Fruit fly (Drosophila melanogaster): ENCODE results near the gene Mtp.

Gene Mtp

DNA sequence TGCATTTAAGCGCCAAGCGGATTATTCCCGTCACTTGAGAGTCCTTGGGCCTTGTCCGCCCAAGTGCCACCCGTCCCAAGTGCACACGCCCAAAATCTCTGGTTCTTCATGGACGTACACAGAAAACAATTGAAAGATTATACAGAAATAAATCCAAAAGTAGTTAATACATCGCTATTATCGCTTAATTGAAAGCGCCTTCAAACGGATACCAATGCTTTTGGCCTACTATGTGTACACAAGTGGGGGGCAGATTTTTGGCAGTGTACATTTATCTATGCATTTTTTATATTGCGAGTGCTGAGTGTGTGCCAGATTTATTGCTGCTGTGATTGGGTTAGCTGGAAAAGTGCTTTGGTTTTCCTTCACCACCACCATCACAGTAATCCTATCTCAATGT, 25.9 kb upstream of the Mtp start:
- no peak for TF ChIP-seq Crg-1 (GFP tag; optimal IDR thresholded peaks at IDR 0.05)
- TF ChIP-seq CG11617 (GFP tag; optimal IDR thresholded peaks at IDR 0.05) = no peak
- no peak for TF ChIP-seq CG7101 (tag; optimal IDR thresholded peaks at IDR 0.05)
- TF ChIP-seq toe (GFP tag; optimal IDR thresholded peaks at IDR 0.05) = no peak
- no peak for TF ChIP-seq CG1620 (GFP tag; optimal IDR thresholded peaks at IDR 0.05)
- no peak for TF ChIP-seq cnc (optimal IDR thresholded peaks at IDR 0.05)
- no peak for TF ChIP-seq Clk (GFP tag; optimal IDR thresholded peaks at IDR 0.05)
- TF ChIP-seq tj (GFP tag; optimal IDR thresholded peaks at IDR 0.05) = no peak
- TF ChIP-seq CG14711 (tag; optimal IDR thresholded peaks at IDR 0.05) = no peak
- TF ChIP-seq Hr96 (GFP tag; optimal IDR thresholded peaks at IDR 0.05) = no peak

DNA sequence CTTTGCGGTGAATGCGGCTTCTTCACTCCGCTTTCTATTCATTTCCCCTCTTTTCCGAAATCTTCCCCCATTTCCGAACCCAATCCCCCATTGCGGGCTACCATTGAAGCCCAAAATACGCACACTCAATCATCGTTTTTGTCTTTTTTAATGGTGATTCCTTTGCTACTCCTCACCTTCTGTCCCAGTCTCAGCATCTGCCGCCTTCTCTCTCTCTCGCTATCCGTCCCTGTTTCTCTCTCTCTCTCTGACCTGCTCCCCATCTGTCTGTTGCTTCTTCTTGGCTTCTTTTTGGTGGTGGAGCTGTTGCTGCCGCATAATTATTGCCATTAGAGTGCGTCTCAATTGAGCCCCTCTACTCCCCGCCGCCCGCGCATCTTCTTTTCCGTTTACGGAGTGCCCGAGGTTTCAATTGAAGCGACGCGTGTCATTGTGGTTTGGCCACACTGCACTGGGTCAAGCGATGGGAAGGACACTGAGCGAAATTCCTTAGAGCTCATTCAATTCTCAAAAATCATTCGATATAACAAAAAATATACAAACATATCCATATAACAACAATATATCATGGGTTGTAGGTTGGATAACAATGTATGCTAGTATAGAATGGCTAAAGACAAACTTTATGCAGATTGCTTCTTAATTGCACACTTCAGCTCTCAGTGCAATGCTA, 22.3 kb upstream of the Mtp start:
- TF ChIP-seq Crg-1 (GFP tag; optimal IDR thresholded peaks at IDR 0.05) = no peak
- no peak for TF ChIP-seq pad (GFP tag; optimal IDR thresholded peaks at IDR 0.05)
- no peak for TF ChIP-seq kay (GFP tag; ENCODE audit: borderline replicate concordance)
- TF ChIP-seq CG12768 (GFP tag; optimal IDR thresholded peaks at IDR 0.05) = no peak
- no peak for TF ChIP-seq Mnt (GFP tag; optimal IDR thresholded peaks at IDR 0.05)
- TF ChIP-seq Clk (GFP tag; optimal IDR thresholded peaks at IDR 0.05) = no peak
- no peak for TF ChIP-seq CG1620 (GFP tag; optimal IDR thresholded peaks at IDR 0.05)
- no peak for TF ChIP-seq bab1 (GFP tag; optimal IDR thresholded peaks at IDR 0.05)
- TF ChIP-seq Hr96 (GFP tag; optimal IDR thresholded peaks at IDR 0.05) = no peak

- TF ChIP-seq CG33017 (tag; optimal IDR thresholded peaks at IDR 0.05) = no peak
- TF ChIP-seq CG1620 (GFP tag; optimal IDR thresholded peaks at IDR 0.05) = no peak
- no peak for TF ChIP-seq CG11617 (GFP tag; optimal IDR thresholded peaks at IDR 0.05)
- TF ChIP-seq toe (GFP tag; optimal IDR thresholded peaks at IDR 0.05) = no peak
- no peak for TF ChIP-seq Clk (GFP tag; optimal IDR thresholded peaks at IDR 0.05)
- TF ChIP-seq bab1 (GFP tag; optimal IDR thresholded peaks at IDR 0.05) = no peak
- no peak for TF ChIP-seq Mnt (GFP tag; optimal IDR thresholded peaks at IDR 0.05)
- no peak for TF ChIP-seq CG7101 (tag; optimal IDR thresholded peaks at IDR 0.05)
- no peak for TF ChIP-seq ovo (GFP tag; optimal IDR thresholded peaks at IDR 0.05)
- TF ChIP-seq cic (GFP tag; optimal IDR thresholded peaks at IDR 0.05) = no peak
- TF ChIP-seq tj (GFP tag; optimal IDR thresholded peaks at IDR 0.05) = no peak
- no peak for TF ChIP-seq cnc (optimal IDR thresholded peaks at IDR 0.05)
- TF ChIP-seq CG14711 (tag; optimal IDR thresholded peaks at IDR 0.05) = no peak
- no peak for TF ChIP-seq Crg-1 (GFP tag; optimal IDR thresholded peaks at IDR 0.05)
- TF ChIP-seq pad (GFP tag; optimal IDR thresholded peaks at IDR 0.05) = no peak
- TF ChIP-seq CG12768 (GFP tag; optimal IDR thresholded peaks at IDR 0.05) = no peak
- TF ChIP-seq CG7045 (GFP tag; optimal IDR thresholded peaks at IDR 0.05) = no peak
- TF ChIP-seq CG5204 (GFP tag; optimal IDR thresholded peaks at IDR 0.05) = no peak
- no peak for TF ChIP-seq kay (GFP tag; ENCODE audit: borderline replicate concordance)
Observed at dm6 chr2L:20944342-20944741, 21.7 kb upstream of the Mtp start.

- no peak for TF ChIP-seq CG7045 (GFP tag; optimal IDR thresholded peaks at IDR 0.05)
- no peak for TF ChIP-seq cnc (optimal IDR thresholded peaks at IDR 0.05)
- no peak for TF ChIP-seq ovo (GFP tag; optimal IDR thresholded peaks at IDR 0.05)
- no peak for TF ChIP-seq CG12768 (GFP tag; optimal IDR thresholded peaks at IDR 0.05)
- TF ChIP-seq bab1 (GFP tag; optimal IDR thresholded peaks at IDR 0.05) = no peak
- no peak for TF ChIP-seq Clk (GFP tag; optimal IDR thresholded peaks at IDR 0.05)
- TF ChIP-seq CG5204 (GFP tag; optimal IDR thresholded peaks at IDR 0.05) = no peak
- TF ChIP-seq Hr96 (GFP tag; optimal IDR thresholded peaks at IDR 0.05) = no peak
- TF ChIP-seq tj (GFP tag; optimal IDR thresholded peaks at IDR 0.05) = no peak
- no peak for TF ChIP-seq toe (GFP tag; optimal IDR thresholded peaks at IDR 0.05)
- TF ChIP-seq CG33017 (tag; optimal IDR thresholded peaks at IDR 0.05) = no peak
Observed at dm6 chr2L:20943148-20943547, 20.5 kb upstream of the Mtp start.

- no peak for TF ChIP-seq cic (GFP tag; optimal IDR thresholded peaks at IDR 0.05)
Observed at dm6 chr2L:20942206-20942863, 19.7 kb upstream of the Mtp start.

- TF ChIP-seq CG5204 (GFP tag; optimal IDR thresholded peaks at IDR 0.05) (no peak), kay (GFP tag; ENCODE audit: borderline replicate concordance) (no peak), CG1620 (GFP tag; optimal IDR thresholded peaks at IDR 0.05) (no peak), CG11617 (GFP tag; optimal IDR thresholded peaks at IDR 0.05) (no peak), toe (GFP tag; optimal IDR thresholded peaks at IDR 0.05) (no peak), cic (GFP tag; optimal IDR thresholded peaks at IDR 0.05) (no peak), Hr96 (GFP tag; optimal IDR thresholded peaks at IDR 0.05) (no peak), bab1 (GFP tag; optimal IDR thresholded peaks at IDR 0.05) (no peak)
Observed at dm6 chr2L:20940738-20941137, 18.1 kb upstream of the Mtp start.

- TF ChIP-seq CG1620 (GFP tag; optimal IDR thresholded peaks at IDR 0.05) = no peak
- no peak for TF ChIP-seq tj (GFP tag; optimal IDR thresholded peaks at IDR 0.05)
- TF ChIP-seq CG33017 (tag; optimal IDR thresholded peaks at IDR 0.05) = no peak
- no peak for TF ChIP-seq Hr96 (GFP tag; optimal IDR thresholded peaks at IDR 0.05)
- TF ChIP-seq bab1 (GFP tag; optimal IDR thresholded peaks at IDR 0.05) = no peak
- TF ChIP-seq CG5204 (GFP tag; optimal IDR thresholded peaks at IDR 0.05) = no peak
- no peak for TF ChIP-seq CG7101 (tag; optimal IDR thresholded peaks at IDR 0.05)
- no peak for TF ChIP-seq ovo (GFP tag; optimal IDR thresholded peaks at IDR 0.05)
- TF ChIP-seq CG7045 (GFP tag; optimal IDR thresholded peaks at IDR 0.05) = no peak
Observed at dm6 chr2L:20939632-20940031, 17.0 kb upstream of the Mtp start.

All from whole organism, adult.